Worm (Caenorhabditis elegans) whole organism, L1 larva: ENCODE measurements around the gene srj-21.

ENCODE experiments used
- F16B12.6 ChIP-seq: fragments of 150-350 bp; optimal IDR thresholded peaks from 2 replicates; lab custom pipeline; 2014; ENCODE audit warnings: missing biosample characterization, missing genetic modification characterization
- Y116A8C.19 ChIP-seq: sonication (generic microtip); optimal IDR thresholded peaks from 2 replicates; lab custom pipeline; 2016; ENCODE audit warnings: missing compliant biosample characterization, missing genetic modification characterization, borderline replicate concordance
- blmp-1 ChIP-seq: fragments of 150-350 bp; optimal IDR thresholded peaks from 2 replicates; lab custom pipeline; 2014; ENCODE audit warnings: missing biosample characterization, missing genetic modification characterization
- ceh-63 ChIP-seq: fragments of 200-800 bp; sonication (Bioruptor generic); optimal IDR thresholded peaks from 2 replicates; lab custom pipeline; 2018; ENCODE audit warnings: mild to moderate bottlenecking, missing genetic modification characterization, missing compliant biosample characterization
- ceh-8 ChIP-seq: fragments of 200-800 bp; sonication (Bioruptor generic); optimal IDR thresholded peaks from 2 replicates; lab custom pipeline; 2018; ENCODE audit warnings: mild to moderate bottlenecking, missing genetic modification characterization, moderate library complexity, missing compliant biosample characterization
- ceh-82 ChIP-seq, 3 experiments: fragments of 150-350 bp in 1 of 3; sonication (generic microtip) in 2 of 3; optimal IDR thresholded peaks; 2 replicates each; lab custom pipeline; 2014 to 2017; ENCODE audit warnings: missing biosample characterization in 3 of 3, missing genetic modification characterization in 3 of 3
- dpl-1 ChIP-seq, 3 experiments: fragments of 150-350 bp in 2 of 3; sonication (generic microtip) in 1 of 3; optimal IDR thresholded peaks; 2 replicates each; lab custom pipeline; 2014 to 2017; ENCODE audit warnings: missing biosample characterization in 3 of 3, missing genetic modification characterization in 3 of 3, missing genetic modification reagents in 3 of 3
- dsc-1 ChIP-seq: sonication (generic microtip); optimal IDR thresholded peaks from 2 replicates; lab custom pipeline; 2016; ENCODE audit warnings: mild to moderate bottlenecking, missing genetic modification characterization, missing compliant biosample characterization
- efl-1 ChIP-seq, 4 experiments: fragments of 150-350 bp; optimal IDR thresholded peaks in 3 of 4; peaks in 1 of 4; 1 replicate in 1 of 4; 2 replicates in 3 of 4; lab custom pipeline; 2014; ENCODE audit warnings: missing biosample characterization in 2 of 4, missing genetic modification characterization in 2 of 4, missing genetic modification reagents in 2 of 4
- efl-3 ChIP-seq: fragments of 200-800 bp; sonication (Bioruptor generic); optimal IDR thresholded peaks from 2 replicates; lab custom pipeline; 2018; ENCODE audit warnings: mild to moderate bottlenecking, missing genetic modification characterization, missing compliant biosample characterization
- egl-13 ChIP-seq: sonication (generic microtip); optimal IDR thresholded peaks from 2 replicates; lab custom pipeline; 2016; ENCODE audit warnings: missing genotype, missing genetic modification reagents, missing genetic modification characterization, missing compliant biosample characterization
- elt-3 ChIP-seq, 6 experiments: fragments of 150-350 bp in 1 of 6; sonication (generic microtip); optimal IDR thresholded peaks; 2 replicates each; lab custom pipeline; 2017 to 2018; ENCODE audit warnings: missing biosample characterization in 6 of 6, missing genetic modification characterization in 6 of 6, inconsistent platforms in 1 of 6
- ets-5 ChIP-seq: fragments of 200-800 bp; sonication (Bioruptor generic); IDR thresholded peaks from 2 replicates; pipeline ENCODE4 v1.3.6; 2022; ENCODE audit warnings: missing genetic modification characterization, missing compliant biosample characterization
- fkh-10 ChIP-seq: sonication (generic microtip); optimal IDR thresholded peaks from 2 replicates; lab custom pipeline; 2017; ENCODE audit warnings: missing biosample characterization, missing genetic modification reagents, missing genetic modification characterization
- fkh-8 ChIP-seq: sonication (generic microtip); optimal IDR thresholded peaks from 2 replicates; lab custom pipeline; 2016; ENCODE audit warnings: mild to moderate bottlenecking, missing genetic modification characterization, missing compliant biosample characterization
- fos-1 ChIP-seq: fragments of 150-350 bp; optimal IDR thresholded peaks from 2 replicates; lab custom pipeline; 2014; ENCODE audit warnings: missing biosample characterization, missing genetic modification characterization
- hlh-17 ChIP-seq: fragments of 200-800 bp; sonication (Bioruptor generic); optimal IDR thresholded peaks from 2 replicates; lab custom pipeline; 2018; ENCODE audit warnings: missing genetic modification characterization, mild to moderate bottlenecking, missing compliant biosample characterization, moderate library complexity, borderline replicate concordance
- hpl-2 ChIP-seq: fragments of 150-350 bp; optimal IDR thresholded peaks from 2 replicates; lab custom pipeline; 2014; ENCODE audit warnings: missing biosample characterization, missing genetic modification reagents, missing genetic modification characterization
- lin-14 ChIP-seq: fragments of 200-800 bp; sonication (Bioruptor generic); optimal IDR thresholded peaks from 2 replicates; lab custom pipeline; 2018; ENCODE audit warnings: mild to moderate bottlenecking, missing genetic modification characterization, moderate library complexity, missing compliant biosample characterization
- lin-35 ChIP-seq, 2 experiments: fragments of 150-350 bp; optimal IDR thresholded peaks; 2 replicates each; lab custom pipeline; 2014; ENCODE audit warnings: missing biosample characterization in 2 of 2, missing genetic modification characterization in 2 of 2, missing genetic modification reagents in 2 of 2
- lin-39 ChIP-seq: fragments of 150-350 bp; optimal IDR thresholded peaks from 2 replicates; lab custom pipeline; 2014; ENCODE audit warnings: missing biosample characterization, missing genetic modification reagents, missing genetic modification characterization
- lsy-2 ChIP-seq, 2 experiments: fragments of 150-350 bp; optimal IDR thresholded peaks; 2 replicates each; lab custom pipeline; 2014; ENCODE audit warnings: missing biosample characterization in 2 of 2, missing genetic modification characterization in 2 of 2
- mdl-1 ChIP-seq, 2 experiments: fragments of 150-350 bp; optimal IDR thresholded peaks; 2 replicates each; lab custom pipeline; 2014 to 2017; ENCODE audit warnings: missing biosample characterization in 2 of 2, missing genetic modification characterization in 2 of 2, inconsistent platforms in 1 of 2
- mef-2 ChIP-seq: fragments of 150-350 bp; optimal IDR thresholded peaks from 2 replicates; lab custom pipeline; 2014; ENCODE audit warnings: missing biosample characterization, missing genetic modification characterization
- mep-1 ChIP-seq: fragments of 150-350 bp; optimal IDR thresholded peaks from 2 replicates; lab custom pipeline; 2014; ENCODE audit warnings: missing biosample characterization, missing genetic modification characterization
- nhr-11 ChIP-seq: fragments of 150-350 bp; optimal IDR thresholded peaks from 2 replicates; lab custom pipeline; 2014; ENCODE audit warnings: missing biosample characterization, missing genetic modification characterization
- nhr-12 ChIP-seq: sonication (generic microtip); optimal IDR thresholded peaks from 2 replicates; lab custom pipeline; 2017; ENCODE audit warnings: missing biosample characterization, missing genetic modification characterization
- nhr-19 ChIP-seq: fragments of 200-800 bp; sonication (Bioruptor generic); conservative IDR thresholded peaks from 2 replicates; pipeline ENCODE4 v1.3.6; 2022; ENCODE audit warnings: missing genetic modification characterization, missing compliant biosample characterization
- nhr-20 ChIP-seq: sonication (generic microtip); optimal IDR thresholded peaks from 2 replicates; lab custom pipeline; 2016; ENCODE audit warnings: mild to moderate bottlenecking, missing genetic modification characterization, missing compliant biosample characterization
- nhr-47 ChIP-seq: sonication (generic microtip); optimal IDR thresholded peaks from 2 replicates; lab custom pipeline; 2016; ENCODE audit warnings: mild to moderate bottlenecking, missing genetic modification characterization, moderate library complexity, missing compliant biosample characterization
- nhr-71 ChIP-seq: sonication (generic microtip); optimal IDR thresholded peaks from 2 replicates; lab custom pipeline; 2016; ENCODE audit warnings: mild to moderate bottlenecking, missing genetic modification characterization, moderate library complexity, missing compliant biosample characterization
- nhr-85 ChIP-seq: sonication (generic microtip); peaks from one replicate; lab custom pipeline; 2016; ENCODE audit warnings: missing genetic modification characterization, inconsistent platforms, missing compliant biosample characterization
- nhr-90 ChIP-seq: sonication (generic microtip); optimal IDR thresholded peaks from 2 replicates; lab custom pipeline; 2016; ENCODE audit warnings: mild to moderate bottlenecking, missing genetic modification characterization, missing compliant biosample characterization; ENCODE audit not compliant: poor library complexity
- pag-3 ChIP-seq: sonication (generic microtip); optimal IDR thresholded peaks from 2 replicates; lab custom pipeline; 2017; ENCODE audit warnings: missing genetic modification characterization, mild to moderate bottlenecking, missing compliant biosample characterization, antibody characterized with exemption, borderline replicate concordance; ENCODE audit not compliant: insufficient read depth
- pqm-1 ChIP-seq: sonication (generic microtip); optimal IDR thresholded peaks from 3 replicates; lab custom pipeline; 2017; ENCODE audit warnings: missing biosample characterization, missing genetic modification characterization
- rnt-1 ChIP-seq: sonication (generic microtip); optimal IDR thresholded peaks from 2 replicates; lab custom pipeline; 2016; ENCODE audit warnings: mild to moderate bottlenecking, missing genetic modification characterization, moderate library complexity, missing compliant biosample characterization
- skn-1 ChIP-seq: fragments of 150-350 bp; optimal IDR thresholded peaks from 2 replicates; lab custom pipeline; 2014; ENCODE audit warnings: missing biosample characterization, missing genetic modification characterization
- snpc-4 ChIP-seq: fragments of 150-350 bp; optimal IDR thresholded peaks from 2 replicates; lab custom pipeline; 2014; ENCODE audit warnings: missing biosample characterization, missing genetic modification characterization
- snu-23 ChIP-seq: sonication (generic microtip); optimal IDR thresholded peaks from 2 replicates; lab custom pipeline; 2016; ENCODE audit warnings: missing genetic modification characterization, missing compliant biosample characterization
- tbx-2 ChIP-seq: sonication (generic microtip); optimal IDR thresholded peaks from 2 replicates; lab custom pipeline; 2016; ENCODE audit warnings: missing genetic modification characterization, missing compliant biosample characterization
- unc-130 ChIP-seq: fragments of 150-350 bp; optimal IDR thresholded peaks from 2 replicates; lab custom pipeline; 2017; ENCODE audit warnings: missing biosample characterization, missing genetic modification characterization, inconsistent platforms
- unc-30 ChIP-seq: sonication (generic microtip); optimal IDR thresholded peaks from 2 replicates; lab custom pipeline; 2017; ENCODE audit warnings: missing biosample characterization, missing genetic modification characterization
- unc-62 ChIP-seq: fragments of 150-350 bp; optimal IDR thresholded peaks from 2 replicates; lab custom pipeline; 2014; ENCODE audit warnings: missing biosample characterization, missing genetic modification reagents, missing genetic modification characterization
- unc-98 ChIP-seq: fragments of 200-800 bp; sonication (Bioruptor generic); IDR thresholded peaks from 2 replicates; pipeline ENCODE4 v1.3.6; 2022; ENCODE audit warnings: missing genetic modification characterization, missing compliant biosample characterization
- vab-15 ChIP-seq: sonication (generic microtip); optimal IDR thresholded peaks from 2 replicates; lab custom pipeline; 2017; ENCODE audit warnings: missing genotype, mild to moderate bottlenecking, missing genetic modification characterization, missing compliant biosample characterization
- xbp-1 ChIP-seq: sonication (generic microtip); optimal IDR thresholded peaks from 2 replicates; lab custom pipeline; 2016; ENCODE audit warnings: missing genetic modification characterization, missing compliant biosample characterization
- ztf-4 ChIP-seq: fragments of 150-350 bp; optimal IDR thresholded peaks from 2 replicates; lab custom pipeline; 2014; ENCODE audit warnings: missing biosample characterization, missing genetic modification characterization

The srj-21 gene

ce11 chrV:10721912-10722426 lies 23.2 kb upstream of the srj-21 start:
- TF ChIP-seq mep-1 (tag; lab: Kevin White, UChicago) = peak; percentile 39
- TF ChIP-seq mdl-1 (tag; optimal IDR thresholded peaks at IDR 0.05; lab: Kevin White, UChicago) = peak in 1 of 2 experiments; percentile 19
- TF ChIP-seq nhr-47 (tag; lab: Kevin White, UChicago) = no peak
- TF ChIP-seq lsy-2 (tag; optimal IDR thresholded peaks at IDR 0.05; lab: Kevin White, UChicago) = peak in 1 of 2 experiments; percentile 37
- peak in 1 of 6 experiments; percentile 12 for TF ChIP-seq elt-3 (tag; optimal IDR thresholded peaks at IDR 0.05; lab: Kevin White, UChicago)
- peak; percentile 20 for TF ChIP-seq snu-23
- peak in 1 of 3 experiments; percentile 3 for TF ChIP-seq ceh-82 (tag; optimal IDR thresholded peaks at IDR 0.05; lab: Kevin White, UChicago)
- no peak for TF ChIP-seq skn-1 (tag; lab: Kevin White, UChicago)
- TF ChIP-seq nhr-12 (tag; lab: Kevin White, UChicago) = no peak
- peak; percentile 51 for TF ChIP-seq rnt-1 (tag; lab: Kevin White, UChicago)
- peak; percentile 99 for TF ChIP-seq blmp-1 (tag; lab: Kevin White, UChicago)
- no peak for TF ChIP-seq efl-1 (optimal IDR thresholded peaks at IDR 0.05; lab: Kevin White, UChicago)
- no peak for TF ChIP-seq efl-1 (GFP tag; optimal IDR thresholded peaks at IDR 0.05 in 1 of 2; lab: Kevin White, UChicago)
- peak; percentile 81 for TF ChIP-seq lin-14 (GFP tag; lab: Kevin White, UChicago)
- TF ChIP-seq pag-3 (tag; lab: Kevin White, UChicago) = peak; percentile 48
- no peak for TF ChIP-seq nhr-90 (tag; lab: Kevin White, UChicago)
- no peak for TF ChIP-seq pqm-1 (tag; lab: Kevin White, UChicago)
- TF ChIP-seq snpc-4 (tag; lab: Kevin White, UChicago) = no peak

ce11 chrV:10722595-10722994 lies 22.5 kb upstream of the srj-21 start:
- TF ChIP-seq nhr-20 (tag; lab: Kevin White, UChicago) = peak; percentile 56
- no peak for TF ChIP-seq efl-3 (GFP tag; lab: Kevin White, UChicago)
- TF ChIP-seq mep-1 (tag; lab: Kevin White, UChicago) = no peak
- no peak for TF ChIP-seq nhr-19
- no peak for TF ChIP-seq fkh-10 (GFP tag; lab: Kevin White, UChicago)
- TF ChIP-seq fkh-8 = no peak
- TF ChIP-seq ceh-8 (GFP tag; lab: Kevin White, UChicago) = no peak
- no peak for TF ChIP-seq unc-98 (GFP tag; lab: Robert Waterston, UW)
- no peak for TF ChIP-seq fos-1 (tag; lab: Kevin White, UChicago)
- TF ChIP-seq egl-13 (tag; lab: Kevin White, UChicago) = no peak
- no peak for TF ChIP-seq hpl-2 (GFP tag; lab: Kevin White, UChicago)
- no peak for TF ChIP-seq pqm-1 (tag; lab: Kevin White, UChicago)
- no peak for TF ChIP-seq ets-5 (GFP tag; lab: Robert Waterston, UW)
- no peak for TF ChIP-seq ceh-63 (GFP tag; lab: Kevin White, UChicago)
- TF ChIP-seq mdl-1 (tag; optimal IDR thresholded peaks at IDR 0.05; lab: Kevin White, UChicago) = peak in 1 of 2 experiments; percentile 62
- no peak for TF ChIP-seq skn-1 (tag; lab: Kevin White, UChicago)
- no peak for TF ChIP-seq unc-62 (GFP tag; lab: Kevin White, UChicago)
- TF ChIP-seq hlh-17 (GFP tag; lab: Kevin White, UChicago) = no peak
- peak in 1 of 2 experiments; percentile 77 for TF ChIP-seq lin-35 (GFP tag; optimal IDR thresholded peaks at IDR 0.05; lab: Kevin White, UChicago)
- peak; percentile 86 for TF ChIP-seq nhr-85 (tag; lab: Kevin White, UChicago)
- TF ChIP-seq nhr-12 (tag; lab: Kevin White, UChicago) = no peak
- TF ChIP-seq unc-30 (tag; lab: Kevin White, UChicago) = no peak
- TF ChIP-seq blmp-1 (tag; lab: Kevin White, UChicago) = peak; percentile 63
- peak; percentile 31 for TF ChIP-seq unc-130
- no peak for TF ChIP-seq mef-2 (tag; lab: Kevin White, UChicago)
- TF ChIP-seq Y116A8C.19 (tag; lab: Kevin White, UChicago) = no peak
- TF ChIP-seq dsc-1 = no peak
- TF ChIP-seq tbx-2 (tag; lab: Kevin White, UChicago) = peak; percentile 13
- peak in 1 of 6 experiments; percentile 47 for TF ChIP-seq elt-3 (tag; optimal IDR thresholded peaks at IDR 0.05; lab: Kevin White, UChicago)
- no peak for TF ChIP-seq efl-1 (optimal IDR thresholded peaks at IDR 0.05; lab: Kevin White, UChicago)
- peak in 1 of 2 experiments; percentile 91 for TF ChIP-seq efl-1 (GFP tag; optimal IDR thresholded peaks at IDR 0.05 in 1 of 2; lab: Kevin White, UChicago)
- TF ChIP-seq ceh-82 (tag; optimal IDR thresholded peaks at IDR 0.05; lab: Kevin White, UChicago) = no peak
- TF ChIP-seq dpl-1 (GFP tag; optimal IDR thresholded peaks at IDR 0.05; lab: Kevin White, UChicago) = peak in 1 of 3 experiments; percentile 23
- TF ChIP-seq xbp-1 = no peak
- TF ChIP-seq lin-39 = no peak
- peak; percentile 43 for TF ChIP-seq ztf-4
- peak; percentile 17 for TF ChIP-seq snu-23
- no peak for TF ChIP-seq F16B12.6 (tag; lab: Kevin White, UChicago)
- no peak for TF ChIP-seq nhr-11
- TF ChIP-seq nhr-71 (tag; lab: Kevin White, UChicago) = peak; percentile 44
- TF ChIP-seq vab-15 = no peak
- TF ChIP-seq nhr-47 (tag; lab: Kevin White, UChicago) = no peak
